Fruit fly (Drosophila melanogaster): ENCODE data around the gene CG34253.

DNA sequence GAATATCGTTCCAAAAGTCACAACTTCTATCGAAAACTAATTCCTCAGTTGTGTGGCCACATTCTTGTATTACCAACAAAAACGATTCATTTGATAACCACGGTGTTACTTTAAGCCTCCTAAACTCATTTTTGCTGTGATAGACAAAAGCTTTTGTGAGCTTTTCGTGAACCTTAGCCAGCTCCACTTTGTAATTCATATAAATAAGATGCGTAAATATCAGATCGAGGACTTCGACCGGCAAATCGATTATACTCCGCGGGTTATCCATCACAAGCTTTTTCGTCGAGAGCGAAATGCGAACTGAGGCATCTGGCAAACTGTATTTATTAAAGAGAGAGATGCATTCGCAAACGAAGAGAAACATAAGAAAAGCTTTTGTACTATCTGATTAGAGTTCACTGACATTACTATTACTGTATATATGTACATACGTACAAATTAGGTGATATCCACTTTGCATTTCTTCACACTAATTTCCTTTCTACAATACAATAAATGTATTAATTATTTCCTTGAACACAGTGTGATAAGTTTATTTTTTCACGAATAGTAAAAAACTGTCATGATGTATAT is 13.5 kb downstream of the CG34253 start, which contains the start of gene CG44004:
- TF ChIP-seq bab1 (GFP tag; optimal IDR thresholded peaks at IDR 0.05) (no peak), kay (GFP tag; ENCODE audit: borderline replicate concordance) (peak; percentile 18), Clk (GFP tag; optimal IDR thresholded peaks at IDR 0.05) (no peak), ovo (GFP tag; optimal IDR thresholded peaks at IDR 0.05) (no peak), CG33017 (tag; optimal IDR thresholded peaks at IDR 0.05) (no peak), CG12768 (GFP tag; optimal IDR thresholded peaks at IDR 0.05) (no peak)

All from whole organism, adult.